Fruit fly (Drosophila melanogaster) whole organism, embryonic: ENCODE results near the gene eIF4E6.

ENCODE experiments used
- Awh ChIP-seq: fragments of 200-800 bp; sonication (Bioruptor generic); IDR thresholded peaks from 2 replicates; pipeline ENCODE4, ENCODE4 v1.3.6; 2022; ENCODE audit warnings: missing biosample characterization, missing genetic modification characterization
- CG10366 ChIP-seq: fragments of 200-800 bp; sonication (Bioruptor generic); IDR thresholded peaks from 2 replicates; pipeline ENCODE4 v1.3.6; 2022; ENCODE audit warnings: missing biosample characterization, missing genetic modification characterization
- CG11093 ChIP-seq: fragments of 200-800 bp; sonication (Bioruptor generic); IDR thresholded peaks from 3 replicates; pipeline ENCODE4 v1.3.6; 2022; ENCODE audit warnings: missing biosample characterization, missing genetic modification characterization
- CG13123 ChIP-seq: fragments of 200-800 bp; sonication (Bioruptor generic); optimal IDR thresholded peaks from 2 replicates; lab custom pipeline; 2016; ENCODE audit warnings: missing biosample characterization, missing genetic modification characterization
- CG15479 ChIP-seq: fragments of 200-800 bp; sonication (Bioruptor generic); optimal IDR thresholded peaks from 3 replicates; lab custom pipeline; 2019; ENCODE audit warnings: missing biosample characterization, mild to moderate bottlenecking, missing genetic modification characterization, moderate library complexity
- CG1603 ChIP-seq: fragments of 200-800 bp; sonication (Bioruptor generic); optimal IDR thresholded peaks from 2 replicates; lab custom pipeline; 2019; ENCODE audit warnings: missing biosample characterization, mild to moderate bottlenecking, missing genetic modification characterization, moderate library complexity
- CG17802 ChIP-seq: fragments of 200-800 bp; sonication (Bioruptor generic); optimal IDR thresholded peaks from 2 replicates; lab custom pipeline; 2018; ENCODE audit warnings: missing biosample characterization, mild to moderate bottlenecking, missing genetic modification characterization, moderate library complexity
- CG31388 ChIP-seq: fragments of 200-800 bp; sonication (Bioruptor generic); optimal IDR thresholded peaks from 2 replicates; lab custom pipeline; 2016; ENCODE audit warnings: missing biosample characterization, missing genetic modification characterization
- CG34422 ChIP-seq: fragments of 200-800 bp; sonication (Bioruptor generic); IDR thresholded peaks from 3 replicates; pipeline ENCODE4 v1.3.6; 2022; ENCODE audit warnings: missing biosample characterization, missing genetic modification characterization
- CG5245 ChIP-seq: fragments of 200-800 bp; sonication (Bioruptor generic); optimal IDR thresholded peaks from 3 replicates; lab custom pipeline; 2016; ENCODE audit warnings: missing biosample characterization, missing genetic modification characterization
- CG6813 ChIP-seq: fragments of 200-800 bp; sonication (Bioruptor generic); optimal IDR thresholded peaks from 2 replicates; lab custom pipeline; 2017; ENCODE audit warnings: missing biosample characterization, missing genetic modification characterization, mild to moderate bottlenecking, moderate library complexity, missing genetic modification reagents
- CG7271 ChIP-seq: fragments of 200-800 bp; sonication (Bioruptor generic); optimal IDR thresholded peaks from 2 replicates; lab custom pipeline; 2018; ENCODE audit warnings: missing biosample characterization, mild to moderate bottlenecking, missing genetic modification characterization, moderate library complexity
- CG7372 ChIP-seq: fragments of 200-800 bp; sonication (Bioruptor generic); IDR thresholded peaks from 2 replicates; pipeline ENCODE4 v1.3.6; 2022; ENCODE audit warnings: missing biosample characterization, missing genetic modification characterization
- CG7786 ChIP-seq: fragments of 200-800 bp; sonication (Bioruptor generic); optimal IDR thresholded peaks from 2 replicates; lab custom pipeline; 2016; ENCODE audit warnings: missing biosample characterization, missing genetic modification characterization
- CG7928 ChIP-seq: fragments of 200-800 bp; sonication (Bioruptor generic); optimal IDR thresholded peaks from 2 replicates; lab custom pipeline; 2017; ENCODE audit warnings: missing biosample characterization, mild to moderate bottlenecking, missing genetic modification characterization
- CG8290 ChIP-seq, 3 experiments: fragments of 200-800 bp; sonication (Bioruptor generic); optimal IDR thresholded peaks; 2 replicates each; lab custom pipeline; 2016 to 2019; ENCODE audit warnings: missing biosample characterization in 3 of 3, missing genetic modification characterization in 3 of 3, mild to moderate bottlenecking in 2 of 3, moderate library complexity in 1 of 3
- CG8765 ChIP-seq: fragments of 200-800 bp; sonication (Bioruptor generic); IDR thresholded peaks from 2 replicates; pipeline ENCODE4 v1.3.6; 2022; ENCODE audit warnings: missing biosample characterization, missing genetic modification characterization
- CG9609 ChIP-seq: fragments of 200-800 bp; sonication (Bioruptor generic); optimal IDR thresholded peaks from 3 replicates; lab custom pipeline; 2016; ENCODE audit warnings: missing biosample characterization, missing genetic modification characterization
- CHES-1-like ChIP-seq: fragments of 200-800 bp; sonication (Bioruptor generic); optimal IDR thresholded peaks from 2 replicates; lab custom pipeline; 2016; ENCODE audit warnings: missing biosample characterization, missing genetic modification characterization
- CTCF ChIP-seq: fragments of 200-800 bp; sonication (Bioruptor generic); optimal IDR thresholded peaks from 2 replicates; lab custom pipeline; 2017; ENCODE audit warnings: missing biosample characterization, mild to moderate bottlenecking, missing genetic modification characterization, moderate library complexity
- D19B ChIP-seq: fragments of 200-800 bp; sonication (Bioruptor generic); optimal IDR thresholded peaks from 2 replicates; lab custom pipeline; 2017; ENCODE audit warnings: missing biosample characterization, mild to moderate bottlenecking, missing genetic modification characterization
- Dll ChIP-seq: fragments of 200-800 bp; sonication (Bioruptor generic); IDR thresholded peaks from 4 replicates; pipeline ENCODE4 v1.3.6; 2022; ENCODE audit warnings: missing biosample characterization, missing genetic modification characterization; ENCODE audit not compliant: partially characterized antibody
- GATAe ChIP-seq: fragments of 200-800 bp; sonication (Bioruptor generic); conservative IDR thresholded peaks from 2 replicates; pipeline ENCODE4 v1.3.6; 2022; ENCODE audit warnings: missing biosample characterization, missing genetic modification characterization
- H15 ChIP-seq: fragments of 200-800 bp; sonication (Bioruptor generic); IDR thresholded peaks from 3 replicates; pipeline ENCODE4 v1.3.6; 2022; ENCODE audit warnings: missing biosample characterization, missing genetic modification characterization
- HLHmδ ChIP-seq: fragments of 200-800 bp; sonication (Bioruptor generic); optimal IDR thresholded peaks from 2 replicates; lab custom pipeline; 2018; ENCODE audit warnings: missing biosample characterization, mild to moderate bottlenecking, missing genetic modification characterization, moderate library complexity
- Jarid2 ChIP-seq: fragments of 200-800 bp; sonication (Bioruptor generic); optimal IDR thresholded peaks from 3 replicates; lab custom pipeline; 2017; ENCODE audit warnings: mild to moderate bottlenecking, missing biosample characterization, missing genetic modification reagents, missing genetic modification characterization
- Lim3 ChIP-seq: fragments of 200-800 bp; sonication (Bioruptor generic); IDR thresholded peaks from 2 replicates; pipeline ENCODE4 v1.3.6; 2022; ENCODE audit warnings: missing biosample characterization, missing genetic modification characterization
- MESR4 ChIP-seq: fragments of 200-800 bp; sonication (Bioruptor generic); optimal IDR thresholded peaks from 2 replicates; lab custom pipeline; 2018; ENCODE audit warnings: missing biosample characterization, mild to moderate bottlenecking, missing genetic modification characterization, moderate library complexity
- Mrtf ChIP-seq: fragments of 200-800 bp; sonication (Bioruptor generic); IDR thresholded peaks from 3 replicates; pipeline ENCODE4 v1.3.6; 2022; ENCODE audit warnings: missing biosample characterization, missing genetic modification characterization
- Rfx ChIP-seq: fragments of 200-800 bp; sonication (Bioruptor generic); IDR thresholded peaks from 2 replicates; pipeline ENCODE4 v1.3.6; 2022; ENCODE audit warnings: missing biosample characterization, missing genetic modification characterization
- Sry-δ ChIP-seq: fragments of 200-800 bp; sonication (Bioruptor generic); optimal IDR thresholded peaks from 2 replicates; lab custom pipeline; 2016; ENCODE audit warnings: missing biosample characterization, missing genetic modification characterization
- chn ChIP-seq: fragments of 200-800 bp; sonication (Bioruptor generic); optimal IDR thresholded peaks from 2 replicates; lab custom pipeline; 2016; ENCODE audit warnings: missing biosample characterization, missing genetic modification characterization
- danr ChIP-seq: fragments of 200-800 bp; sonication (Bioruptor generic); IDR thresholded peaks from 2 replicates; pipeline ENCODE4 v1.3.6; 2022; ENCODE audit warnings: missing biosample characterization, missing genetic modification characterization
- dpn ChIP-seq, 2 experiments: fragments of 200-800 bp; sonication (Bioruptor generic); optimal IDR thresholded peaks; 3 replicates each; lab custom pipeline; 2016; ENCODE audit warnings: missing biosample characterization in 2 of 2, missing genetic modification characterization in 2 of 2
- gcm2 ChIP-seq: fragments of 200-800 bp; sonication (Bioruptor generic); optimal IDR thresholded peaks from 2 replicates; lab custom pipeline; 2016; ENCODE audit warnings: missing biosample characterization, missing genetic modification characterization
- grau ChIP-seq: fragments of 200-800 bp; optimal IDR thresholded peaks from 3 replicates; lab custom pipeline; 2019; ENCODE audit warnings: missing biosample characterization, mild to moderate bottlenecking, missing genetic modification characterization, moderate library complexity
- insv ChIP-seq, 2 experiments: fragments of 200-800 bp; sonication (Bioruptor generic); optimal IDR thresholded peaks; 3 replicates each; lab custom pipeline; 2016 to 2018; ENCODE audit warnings: missing biosample characterization in 2 of 2, missing genetic modification characterization in 2 of 2
- inv ChIP-seq: fragments of 200-800 bp; sonication (Bioruptor generic); IDR thresholded peaks from 2 replicates; pipeline ENCODE4 v1.3.6; 2022; ENCODE audit warnings: missing biosample characterization, missing genetic modification characterization; ENCODE audit not compliant: partially characterized antibody
- jigr1 ChIP-seq: fragments of 200-800 bp; sonication (Bioruptor generic); IDR thresholded peaks from 3 replicates; pipeline ENCODE4 v1.3.6; 2022; ENCODE audit warnings: missing biosample characterization, missing genetic modification characterization
- knrl ChIP-seq: fragments of 200-800 bp; sonication (Bioruptor generic); IDR thresholded peaks from 3 replicates; pipeline ENCODE4 v1.3.6; 2022; ENCODE audit warnings: missing biosample characterization, missing genetic modification characterization; ENCODE audit not compliant: partially characterized antibody
- mirr ChIP-seq: fragments of 200-800 bp; sonication (Bioruptor generic); optimal IDR thresholded peaks from 3 replicates; lab custom pipeline; 2018; ENCODE audit warnings: missing biosample characterization, mild to moderate bottlenecking, missing genetic modification characterization
- nau ChIP-seq: fragments of 200-800 bp; sonication (Bioruptor generic); optimal IDR thresholded peaks from 3 replicates; lab custom pipeline; 2017; ENCODE audit warnings: missing biosample characterization, mild to moderate bottlenecking, missing genetic modification characterization, missing genetic modification reagents
- p53 ChIP-seq: fragments of 200-800 bp; sonication (Bioruptor generic); optimal IDR thresholded peaks from 2 replicates; lab custom pipeline; 2016; ENCODE audit warnings: missing biosample characterization, missing genetic modification characterization
- pros ChIP-seq: fragments of 200-800 bp; sonication (Bioruptor generic); optimal IDR thresholded peaks from 3 replicates; lab custom pipeline; 2019; ENCODE audit warnings: missing biosample characterization, mild to moderate bottlenecking, missing genetic modification characterization, moderate library complexity
- pzg ChIP-seq: fragments of 200-800 bp; sonication (Bioruptor generic); optimal IDR thresholded peaks from 3 replicates; lab custom pipeline; 2018; ENCODE audit warnings: missing biosample characterization, mild to moderate bottlenecking, missing genetic modification characterization, moderate library complexity
- sc ChIP-seq, 3 experiments: fragments of >200 bp in 2 of 3; fragments of 200-800 bp in 1 of 3; sonication (Bioruptor generic) in 1 of 3; optimal IDR thresholded peaks; 2 replicates in 2 of 3; 3 replicates in 1 of 3; lab custom pipeline; 2017; ENCODE audit warnings: mild to moderate bottlenecking in 1 of 3, missing biosample characterization in 1 of 3, missing genetic modification characterization in 1 of 3, missing genetic modification reagents in 1 of 3
- sens ChIP-seq: fragments of 200-800 bp; sonication (Bioruptor generic); peaks from one replicate; lab custom pipeline; 2016; ENCODE audit warnings: missing biosample characterization, missing genetic modification characterization
- sim ChIP-seq: fragments of 200-800 bp; sonication (Bioruptor generic); IDR thresholded peaks from 2 replicates; pipeline ENCODE4 v1.3.6; 2022; ENCODE audit warnings: missing biosample characterization, missing genetic modification characterization
- tap ChIP-seq: fragments of 200-800 bp; optimal IDR thresholded peaks from 3 replicates; lab custom pipeline; 2019; ENCODE audit warnings: missing biosample characterization, mild to moderate bottlenecking, missing genetic modification characterization, moderate library complexity
- toy ChIP-seq: fragments of 200-800 bp; sonication (Bioruptor generic); IDR thresholded peaks from 2 replicates; pipeline ENCODE4 v1.3.6; 2022; ENCODE audit warnings: missing biosample characterization, missing genetic modification characterization

The eIF4E6 gene

DNA sequence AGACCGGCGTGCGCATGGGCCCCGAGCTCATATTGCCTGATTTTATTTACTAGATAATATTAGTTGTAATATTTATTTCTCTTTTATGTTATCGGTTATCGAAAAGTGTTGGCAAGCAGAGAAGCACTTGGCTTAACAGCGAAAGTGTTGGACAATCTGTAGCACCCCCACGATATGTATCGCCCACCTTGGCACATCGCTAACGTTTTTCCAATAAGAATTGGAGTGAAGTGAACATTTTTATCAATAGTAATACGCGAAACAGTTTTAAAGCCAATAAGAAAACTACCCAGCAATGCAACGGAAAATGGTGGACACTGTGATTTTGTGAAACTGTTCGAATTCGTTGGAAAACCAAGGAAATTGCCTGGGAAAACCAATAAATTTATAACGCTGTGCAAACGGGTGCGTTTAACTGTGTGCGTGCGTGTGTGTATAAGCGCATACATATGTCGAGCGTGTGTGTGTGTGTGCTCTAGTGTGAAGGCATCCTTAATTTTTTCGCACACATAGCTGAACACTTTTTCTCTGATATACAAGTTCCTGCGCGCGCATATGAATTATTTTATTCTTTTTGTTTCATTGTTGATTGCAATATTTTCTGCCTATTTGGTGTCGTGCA lies 12.1 kb upstream of the eIF4E6 start, which contains the start of the genes Slu7 and Pkc98E (continued):
- TF ChIP-seq dpn (GFP tag; optimal IDR thresholded peaks at IDR 0.05; lab: Kevin White, UChicago) (peak; percentile 70 to 72), Dll (GFP tag; lab: Robert Waterston, UW) (peak; percentile 80), CG5245 (GFP tag; lab: Kevin White, UChicago) (peak; percentile 39), CTCF (GFP tag; lab: Kevin White, UChicago) (no peak), sc (optimal IDR thresholded peaks at IDR 0.05; lab: Kevin White, UChicago) (no peak), sc (GFP tag; optimal IDR thresholded peaks at IDR 0.05; lab: Kevin White, UChicago) (no peak), CG10366 (GFP tag; lab: Robert Waterston, UW) (peak; percentile 46), inv (GFP tag; lab: Robert Waterston, UW) (peak; percentile 86), pzg (GFP tag; lab: Kevin White, UChicago) (peak; percentile 91), pros (GFP tag; lab: Kevin White, UChicago) (no peak), CG15479 (GFP tag; lab: Kevin White, UChicago) (peak; percentile 67), grau (tag; lab: Kevin White, UChicago) (peak; percentile 47), CG7271 (tag; lab: Kevin White, UChicago) (no peak), CG7372 (peak; percentile 26; the same call in 1 of the 2 replicates), Mrtf (GFP tag; lab: Robert Waterston, UW) (0 out of 3 replicates have a peak, but pooled peaks have one; percentile 55), nau (no peak), CG6813 (GFP tag; lab: Kevin White, UChicago) (no peak), CG17802 (tag; lab: Kevin White, UChicago) (peak; percentile 13), gcm2 (GFP tag; lab: Kevin White, UChicago) (no peak), GATAe (GFP tag; lab: Robert Waterston, UW) (no peak), CG1603 (tag; lab: Kevin White, UChicago) (peak; percentile 73), MESR4 (GFP tag; lab: Kevin White, UChicago) (peak; percentile 84), toy (GFP tag; lab: Robert Waterston, UW) (no peak), Lim3 (GFP tag; lab: Robert Waterston, UW) (no peak), insv (GFP tag; optimal IDR thresholded peaks at IDR 0.05; lab: Kevin White, UChicago) (peak; percentile 97 to 99), chn (GFP tag; lab: Kevin White, UChicago) (peak; percentile 74), CG13123 (peak; percentile 29), CG8290 (GFP tag; optimal IDR thresholded peaks at IDR 0.05; lab: Kevin White, UChicago) (peak; percentile 59), CG8290 (tag; optimal IDR thresholded peaks at IDR 0.05; lab: Kevin White, UChicago) (peak; percentile 71 to 93), CG11093 (GFP tag; lab: Robert Waterston, UW) (no peak), sens (GFP tag; lab: Kevin White, UChicago) (peak; percentile 79), mirr (GFP tag; lab: Kevin White, UChicago) (peak; percentile 30), Sry-δ (peak; percentile 94), CG31388 (no peak), CHES-1-like (GFP tag; lab: Kevin White, UChicago) (peak; percentile 66), jigr1 (GFP tag; lab: Robert Waterston, UW) (no peak), p53 (GFP tag; lab: Kevin White, UChicago) (no peak), H15 (GFP tag; lab: Robert Waterston, UW) (peak; percentile 47; the same call in 1 of the 3 replicates), danr (GFP tag; lab: Robert Waterston, UW) (no peak), CG7928 (no peak), D19B (GFP tag; lab: Kevin White, UChicago) (no peak), Awh (GFP tag; lab: Robert Waterston, UW) (no peak), Rfx (GFP tag; lab: Robert Waterston, UW) (peak; percentile 89), HLHmδ (GFP tag; lab: Kevin White, UChicago) (no peak), CG9609 (peak; percentile 71), knrl (peak; percentile 88), sim (no peak), CG7786 (GFP tag; lab: Kevin White, UChicago) (peak; percentile 72), CG8765 (GFP tag; lab: Robert Waterston, UW) (peak; percentile 57), CG34422 (GFP tag; lab: Robert Waterston, UW) (peak; percentile 77; the same call in 2 of the 3 replicates), tap (tag; lab: Kevin White, UChicago) (peak; percentile 45), Jarid2 (GFP tag; lab: Kevin White, UChicago) (no peak)
